Fruit fly (Drosophila melanogaster) whole organism, embryonic: Measurements from ENCODE around the gene Trl.

ENCODE experiments used
- Aef1 ChIP-seq: fragments of 200-800 bp; sonication (Bioruptor generic); IDR thresholded peaks from 3 replicates; pipeline ENCODE4 v1.3.6; 2022; ENCODE audit warnings: missing biosample characterization, missing genetic modification characterization
- B-H1 ChIP-seq: fragments of 200-800 bp; sonication (Bioruptor generic); IDR thresholded peaks from 3 replicates; pipeline ENCODE4 v1.3.6; 2022; ENCODE audit warnings: missing biosample characterization, missing genetic modification characterization
- CG11504 ChIP-seq: fragments of 200-800 bp; sonication (Bioruptor generic); optimal IDR thresholded peaks from 3 replicates; lab custom pipeline; 2019; ENCODE audit warnings: missing biosample characterization, mild to moderate bottlenecking, missing genetic modification characterization, moderate library complexity
- CG11696 ChIP-seq: fragments of 200-800 bp; sonication (Bioruptor generic); IDR thresholded peaks from 2 replicates; pipeline ENCODE4 v1.3.6; 2022; ENCODE audit warnings: missing biosample characterization, missing genetic modification characterization
- CG11723 ChIP-seq: fragments of 200-800 bp; sonication (Bioruptor generic); optimal IDR thresholded peaks from 2 replicates; lab custom pipeline; 2017; ENCODE audit warnings: missing biosample characterization, mild to moderate bottlenecking, missing genetic modification characterization
- CG13296 ChIP-seq: fragments of 200-800 bp; sonication (Bioruptor generic); optimal IDR thresholded peaks from 3 replicates; lab custom pipeline; 2018; ENCODE audit warnings: missing biosample characterization, mild to moderate bottlenecking, missing genetic modification characterization
- CG15479 ChIP-seq: fragments of 200-800 bp; sonication (Bioruptor generic); optimal IDR thresholded peaks from 3 replicates; lab custom pipeline; 2019; ENCODE audit warnings: missing biosample characterization, mild to moderate bottlenecking, missing genetic modification characterization, moderate library complexity
- CG1603 ChIP-seq: fragments of 200-800 bp; sonication (Bioruptor generic); optimal IDR thresholded peaks from 2 replicates; lab custom pipeline; 2019; ENCODE audit warnings: missing biosample characterization, mild to moderate bottlenecking, missing genetic modification characterization, moderate library complexity
- CG16863 ChIP-seq: fragments of 200-800 bp; sonication (Bioruptor generic); optimal IDR thresholded peaks from 3 replicates; lab custom pipeline; 2016; ENCODE audit warnings: missing biosample characterization, missing genetic modification characterization
- CG17612 ChIP-seq: fragments of 200-800 bp; sonication (Bioruptor generic); IDR thresholded peaks from 2 replicates; pipeline ENCODE4 v1.3.6; 2022; ENCODE audit warnings: missing biosample characterization, missing genetic modification characterization
- CG2712 ChIP-seq: fragments of 200-800 bp; optimal IDR thresholded peaks from 3 replicates; lab custom pipeline; 2019; ENCODE audit warnings: missing biosample characterization, mild to moderate bottlenecking, missing genetic modification characterization, moderate library complexity
- CG34376 ChIP-seq: fragments of 200-800 bp; sonication (Bioruptor generic); optimal IDR thresholded peaks from 2 replicates; lab custom pipeline; 2018; ENCODE audit warnings: missing biosample characterization, mild to moderate bottlenecking, missing genetic modification characterization
- CG3847 ChIP-seq: fragments of 200-800 bp; sonication (Bioruptor generic); IDR thresholded peaks from 2 replicates; pipeline ENCODE4 v1.3.6; 2022; ENCODE audit warnings: missing biosample characterization, missing genetic modification characterization
- CG4404 ChIP-seq: fragments of 200-800 bp; sonication (Bioruptor generic); IDR thresholded peaks from 2 replicates; pipeline ENCODE4 v1.3.6; 2022; ENCODE audit warnings: missing biosample characterization, missing genetic modification characterization
- CG4820 ChIP-seq: fragments of 200-800 bp; sonication (Bioruptor generic); optimal IDR thresholded peaks from 3 replicates; lab custom pipeline; 2016; ENCODE audit warnings: missing biosample characterization, missing genetic modification characterization
- CG6791 ChIP-seq: fragments of 200-800 bp; sonication (Bioruptor generic); IDR thresholded peaks from 3 replicates; pipeline ENCODE4 v1.3.6; 2022; ENCODE audit warnings: missing biosample characterization, missing genetic modification characterization; ENCODE audit not compliant: partially characterized antibody
- CG8281 ChIP-seq: fragments of 200-800 bp; sonication (Bioruptor generic); optimal IDR thresholded peaks from 2 replicates; lab custom pipeline; 2018; ENCODE audit warnings: missing biosample characterization, mild to moderate bottlenecking, missing genetic modification characterization, moderate library complexity
- CkIIα-i1 ChIP-seq: fragments of 200-800 bp; sonication (Bioruptor generic); IDR thresholded peaks from 2 replicates; pipeline ENCODE4 v1.3.6; 2022; ENCODE audit warnings: missing biosample characterization, missing genetic modification characterization
- CrebB ChIP-seq: fragments of 200-800 bp; sonication (Bioruptor generic); optimal IDR thresholded peaks from 3 replicates; lab custom pipeline; 2018; ENCODE audit warnings: missing biosample characterization, mild to moderate bottlenecking, missing genetic modification characterization
- ERR ChIP-seq: fragments of 200-800 bp; sonication (Bioruptor generic); optimal IDR thresholded peaks from 2 replicates; lab custom pipeline; 2016; ENCODE audit warnings: missing biosample characterization, missing genetic modification characterization
- Fer2 ChIP-seq: fragments of 200-800 bp; sonication (Bioruptor generic); optimal IDR thresholded peaks from 2 replicates; lab custom pipeline; 2018; ENCODE audit warnings: missing biosample characterization, mild to moderate bottlenecking, missing genetic modification characterization, moderate library complexity
- HLH3B ChIP-seq: fragments of 200-800 bp; sonication (Bioruptor generic); IDR thresholded peaks from 2 replicates; pipeline ENCODE4 v1.3.6; 2022; ENCODE audit warnings: missing biosample characterization, missing genetic modification characterization
- HmgZ ChIP-seq: fragments of 200-800 bp; sonication (Bioruptor generic); optimal IDR thresholded peaks from 2 replicates; lab custom pipeline; 2018; ENCODE audit warnings: missing biosample characterization, mild to moderate bottlenecking, missing genetic modification characterization
- Lim3 ChIP-seq: fragments of 200-800 bp; sonication (Bioruptor generic); IDR thresholded peaks from 2 replicates; pipeline ENCODE4 v1.3.6; 2022; ENCODE audit warnings: missing biosample characterization, missing genetic modification characterization
- Max ChIP-seq: fragments of 200-800 bp; sonication (Bioruptor generic); optimal IDR thresholded peaks from 2 replicates; lab custom pipeline; 2016; ENCODE audit warnings: missing biosample characterization, mild to moderate bottlenecking, missing genetic modification characterization
- Meics ChIP-seq: fragments of 200-800 bp; sonication (Bioruptor generic); optimal IDR thresholded peaks from 2 replicates; lab custom pipeline; 2017; ENCODE audit warnings: missing biosample characterization, mild to moderate bottlenecking, missing genetic modification characterization
- Oaz ChIP-seq: fragments of 200-800 bp; sonication (Bioruptor generic); IDR thresholded peaks from 2 replicates; pipeline ENCODE4 v1.3.6; 2022; ENCODE audit warnings: missing biosample characterization, missing genetic modification characterization
- Sin3A ChIP-seq: fragments of >200 bp; optimal IDR thresholded peaks from 2 replicates; lab custom pipeline; 2018
- abd-A ChIP-seq: fragments of 200-800 bp; sonication (Bioruptor generic); optimal IDR thresholded peaks from 3 replicates; lab custom pipeline; 2019; ENCODE audit warnings: missing biosample characterization, mild to moderate bottlenecking, missing genetic modification characterization, moderate library complexity
- al ChIP-seq: fragments of 200-800 bp; sonication (Bioruptor generic); IDR thresholded peaks from 2 replicates; pipeline ENCODE4 v1.3.6; 2022; ENCODE audit warnings: missing biosample characterization, missing genetic modification characterization
- br ChIP-seq: fragments of >200 bp; optimal IDR thresholded peaks from 2 replicates; lab custom pipeline; 2017
- bsh ChIP-seq, 2 experiments: fragments of 200-800 bp; sonication (Bioruptor generic); optimal IDR thresholded peaks; 2 replicates each; lab custom pipeline; 2017 to 2018; ENCODE audit warnings: mild to moderate bottlenecking in 2 of 2, missing biosample characterization in 2 of 2, missing genetic modification characterization in 2 of 2, moderate library complexity in 1 of 2
- cato ChIP-seq: fragments of 200-800 bp; sonication (Bioruptor generic); optimal IDR thresholded peaks from 2 replicates; lab custom pipeline; 2016; ENCODE audit warnings: missing biosample characterization, missing genetic modification characterization, borderline replicate concordance
- chinmo ChIP-seq: fragments of 200-800 bp; sonication (Bioruptor generic); IDR thresholded peaks from 4 replicates; pipeline ENCODE4 v1.3.6; 2022; ENCODE audit warnings: missing biosample characterization, missing genetic modification characterization; ENCODE audit not compliant: partially characterized antibody
- croc ChIP-seq: fragments of 200-800 bp; sonication (Bioruptor generic); conservative IDR thresholded peaks from 3 replicates; pipeline ENCODE4 v1.3.6; 2022; ENCODE audit warnings: missing biosample characterization, missing genetic modification characterization
- dati ChIP-seq: fragments of 200-800 bp; sonication (Bioruptor generic); IDR thresholded peaks from 2 replicates; pipeline ENCODE4 v1.3.6; 2022; ENCODE audit warnings: missing biosample characterization, missing genetic modification characterization
- dysf ChIP-seq: fragments of 200-800 bp; sonication (Bioruptor generic); IDR thresholded peaks from 3 replicates; pipeline ENCODE4 v1.3.6; 2022; ENCODE audit warnings: missing biosample characterization, missing genetic modification characterization
- ems ChIP-seq: fragments of 200-800 bp; sonication (Bioruptor generic); optimal IDR thresholded peaks from 3 replicates; lab custom pipeline; 2016; ENCODE audit warnings: missing biosample characterization, missing genetic modification characterization
- esg ChIP-seq: fragments of 200-800 bp; sonication (Bioruptor generic); conservative IDR thresholded peaks from 2 replicates; pipeline ENCODE4 v1.3.6; 2022; ENCODE audit warnings: missing biosample characterization, missing genetic modification characterization
- fd3F ChIP-seq: fragments of 200-800 bp; sonication (Bioruptor generic); optimal IDR thresholded peaks from 2 replicates; lab custom pipeline; 2018; ENCODE audit warnings: missing biosample characterization, mild to moderate bottlenecking, missing genetic modification characterization, moderate library complexity
- gsb ChIP-seq: fragments of 200-800 bp; sonication (Bioruptor generic); IDR thresholded peaks from 2 replicates; pipeline ENCODE4 v1.3.6; 2022; ENCODE audit warnings: missing biosample characterization, missing genetic modification characterization
- her ChIP-seq: fragments of 200-800 bp; sonication (Bioruptor generic); optimal IDR thresholded peaks from 2 replicates; lab custom pipeline; 2016; ENCODE audit warnings: missing biosample characterization, missing genetic modification characterization
- ind ChIP-seq: fragments of 200-800 bp; sonication (Bioruptor generic); optimal IDR thresholded peaks from 3 replicates; lab custom pipeline; 2016; ENCODE audit warnings: missing biosample characterization, missing genetic modification characterization
- lmd ChIP-seq: fragments of 200-800 bp; sonication (Bioruptor generic); IDR thresholded peaks from 2 replicates; pipeline ENCODE4 v1.3.6; 2022; ENCODE audit warnings: missing biosample characterization, missing genetic modification characterization
- pho ChIP-seq: fragments of 200-800 bp; sonication (Bioruptor generic); optimal IDR thresholded peaks from 2 replicates; lab custom pipeline; 2016; ENCODE audit warnings: missing biosample characterization, missing genetic modification characterization
- stwl ChIP-seq: fragments of 200-800 bp; sonication (Bioruptor generic); optimal IDR thresholded peaks from 3 replicates; lab custom pipeline; 2018; ENCODE audit warnings: missing biosample characterization, mild to moderate bottlenecking, missing genetic modification characterization, moderate library complexity
- tin ChIP-seq: fragments of 200-800 bp; sonication (Bioruptor generic); optimal IDR thresholded peaks from 3 replicates; lab custom pipeline; 2016; ENCODE audit warnings: missing biosample characterization, missing genetic modification characterization
- ttk ChIP-seq: fragments of 200-800 bp; sonication (Bioruptor generic); IDR thresholded peaks from 2 replicates; pipeline ENCODE4 v2.1.2; 2022; ENCODE audit warnings: missing biosample characterization, missing genetic modification characterization
- unpg ChIP-seq: fragments of 200-800 bp; sonication (Bioruptor generic); optimal IDR thresholded peaks from 3 replicates; lab custom pipeline; 2018; ENCODE audit warnings: missing biosample characterization, mild to moderate bottlenecking, missing genetic modification characterization, moderate library complexity
- usp ChIP-seq: fragments of >200 bp; optimal IDR thresholded peaks from 2 replicates; lab custom pipeline; 2017; ENCODE audit warnings: missing biosample characterization, missing genetic modification characterization
- wor ChIP-seq: fragments of 200-800 bp; sonication (Bioruptor generic); IDR thresholded peaks from 2 replicates; pipeline ENCODE4 v1.3.6; 2022; ENCODE audit warnings: missing biosample characterization, missing genetic modification characterization
- yki ChIP-seq: fragments of >200 bp; optimal IDR thresholded peaks from 3 replicates; lab custom pipeline; 2018

Trl gene

dm6 chr3L:14784949-14785408, 24.1 kb upstream of the Trl start (continued):
- TF ChIP-seq HmgZ (tag; lab: Kevin White, UChicago) (peak; percentile 96), CG17612 (GFP tag; lab: Robert Waterston, UW) (peak; percentile 73), CG4404 (GFP tag; lab: Robert Waterston, UW) (peak; percentile 89), her (GFP tag; lab: Kevin White, UChicago) (peak; percentile 80), cato (GFP tag; lab: Kevin White, UChicago) (peak; percentile 94), unpg (GFP tag; lab: Kevin White, UChicago) (peak; percentile 96), lmd (GFP tag; lab: Robert Waterston, UW) (peak; percentile 94), dati (peak; percentile 58; the same call in 1 of the 2 replicates), Sin3A (lab: Kevin White, UChicago) (no peak), Meics (GFP tag; lab: Kevin White, UChicago) (peak; percentile 98), CG11696 (GFP tag; lab: Robert Waterston, UW) (peak; percentile 96), HLH3B (GFP tag; lab: Robert Waterston, UW) (peak; percentile 88), dysf (GFP tag; lab: Robert Waterston, UW) (peak; percentile 96), CG11504 (tag; lab: Kevin White, UChicago) (peak; percentile 97), abd-A (tag; lab: Kevin White, UChicago) (peak; percentile 80), Fer2 (tag; lab: Kevin White, UChicago) (peak; percentile 89), wor (GFP tag; lab: Robert Waterston, UW) (peak; percentile 88), ttk (GFP tag; lab: Robert Waterston, UW) (peak; percentile 76), chinmo (GFP tag; lab: Robert Waterston, UW) (no peak), CG3847 (GFP tag; lab: Robert Waterston, UW) (peak; percentile 92), gsb (peak; percentile 82), yki (lab: Kevin White, UChicago) (peak; percentile 16), CG16863 (GFP tag; lab: Kevin White, UChicago) (peak; percentile 94), Oaz (GFP tag; lab: Robert Waterston, UW) (peak; percentile 85), ems (GFP tag; lab: Kevin White, UChicago) (peak; percentile 93), CG34376 (GFP tag; lab: Kevin White, UChicago) (peak; percentile 96), CG15479 (GFP tag; lab: Kevin White, UChicago) (no peak), CG13296 (GFP tag; lab: Kevin White, UChicago) (peak; percentile 98), croc (GFP tag; lab: Robert Waterston, UW) (peak; percentile 90), Aef1 (peak; percentile 81), Lim3 (peak; percentile 84), CG8281 (tag; lab: Kevin White, UChicago) (peak; percentile 88), CrebB (tag; lab: Kevin White, UChicago) (peak; percentile 94), Max (GFP tag; lab: Kevin White, UChicago) (peak; percentile 97), usp (GFP tag; lab: Kevin White, UChicago) (no peak), esg (GFP tag; lab: Robert Waterston, UW) (peak; percentile 91), CkIIα-i1 (GFP tag; lab: Robert Waterston, UW) (0 out of 2 replicates have a peak, but pooled peaks have one; percentile 47), ERR (peak; percentile 82), CG6791 (no peak), CG2712 (tag; lab: Kevin White, UChicago) (peak; percentile 99), br (no peak), CG4820 (peak; percentile 96), bsh (GFP tag; optimal IDR thresholded peaks at IDR 0.05; lab: Kevin White, UChicago) (peak; percentile 59 to 96), CG11723 (GFP tag; lab: Kevin White, UChicago) (peak; percentile 96), pho (GFP tag; lab: Kevin White, UChicago) (peak; percentile 94), fd3F (peak; percentile 95), B-H1 (peak; percentile 67; the same call in 1 of the 3 replicates), CG1603 (peak; percentile 85), stwl (tag; lab: Kevin White, UChicago) (peak; percentile 49), tin (GFP tag; lab: Kevin White, UChicago) (peak; percentile 95), ind (peak; percentile 95), al (GFP tag; lab: Robert Waterston, UW) (peak; percentile 91)
